Fruit fly (Drosophila melanogaster): ENCODE measurements around the gene pip.

pip gene

DNA sequence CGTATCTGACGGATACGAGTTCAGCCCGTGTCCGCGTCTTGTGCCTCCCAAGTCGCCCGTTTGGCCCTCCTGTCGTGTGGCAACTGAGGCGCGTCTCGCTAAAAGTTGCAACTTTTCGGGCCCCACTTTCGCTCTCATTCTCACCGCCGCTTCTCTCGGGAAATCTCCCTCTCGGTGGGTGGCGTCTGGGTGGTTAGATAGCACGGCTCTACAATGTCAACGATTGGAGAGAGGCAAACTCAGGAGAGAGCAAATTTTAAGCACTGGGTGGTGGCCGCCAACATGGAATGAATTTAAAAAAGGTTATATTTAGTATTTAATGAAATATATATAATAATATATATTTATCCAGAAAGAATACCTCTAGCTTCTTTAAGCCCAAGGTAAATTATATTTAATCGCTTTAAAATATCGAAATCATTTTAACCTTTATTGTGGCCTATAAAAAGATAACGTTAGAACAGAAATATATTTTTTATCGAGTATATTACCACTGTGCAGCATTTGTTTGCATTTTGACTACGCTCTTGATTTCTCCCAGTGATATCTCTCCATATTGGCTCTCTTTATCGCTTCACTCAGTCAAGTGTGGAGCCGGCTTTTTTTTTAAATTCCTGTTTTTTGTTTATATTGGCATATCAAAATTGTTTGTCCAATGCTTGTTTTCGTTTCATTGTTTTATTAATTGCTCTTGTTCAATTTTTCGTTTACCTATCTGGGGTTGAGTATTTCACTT lies 44.8 kb downstream of the pip start, which contains the start of gene Gbs-76A (continued):
- peak; percentile 26 for TF ChIP-seq CG17802 (tag; optimal IDR thresholded peaks at IDR 0.05)
- no peak for TF ChIP-seq ac (GFP tag; optimal IDR thresholded peaks at IDR 0.05)
- peak; percentile 34 for TF ChIP-seq YL-1 (GFP tag; optimal IDR thresholded peaks at IDR 0.05)
- peak; percentile 18 for TF ChIP-seq schlank (tag; optimal IDR thresholded peaks at IDR 0.05)
- no peak for TF ChIP-seq Mad (GFP tag; optimal IDR thresholded peaks at IDR 0.05)
- no peak for TF ChIP-seq Pdp1 (GFP tag; optimal IDR thresholded peaks at IDR 0.05)
- TF ChIP-seq Bteb2 (GFP tag; optimal IDR thresholded peaks at IDR 0.05): peak; percentile 0
- TF ChIP-seq stwl (tag; optimal IDR thresholded peaks at IDR 0.05): no peak
- TF ChIP-seq lbe (GFP tag; optimal IDR thresholded peaks at IDR 0.05): peak; percentile 73
- no peak for TF ChIP-seq Gug (GFP tag; IDR thresholded peaks at IDR 0.05)
- TF ChIP-seq ato (GFP tag; IDR thresholded peaks at IDR 0.05; ENCODE audit: partially characterized antibody): no peak
- peak; percentile 84 for TF ChIP-seq CG2712 (tag; optimal IDR thresholded peaks at IDR 0.05)
- peak; percentile 32 for TF ChIP-seq nau (GFP tag; optimal IDR thresholded peaks at IDR 0.05)
- TF ChIP-seq hb (GFP tag; IDR thresholded peaks at IDR 0.05; ENCODE audit: partially characterized antibody): 0 out of 3 replicates have a peak, but pooled peaks have one; percentile 25
- peak; percentile 90 for TF ChIP-seq CG7556 (GFP tag; optimal IDR thresholded peaks at IDR 0.05)
- TF ChIP-seq ERR (GFP tag; optimal IDR thresholded peaks at IDR 0.05): no peak
- TF ChIP-seq CG13775 (GFP tag; optimal IDR thresholded peaks at IDR 0.05): peak; percentile 76
- peak; percentile 71 for TF ChIP-seq gsb-n (tag; optimal IDR thresholded peaks at IDR 0.05)
- TF ChIP-seq CG12236 (GFP tag; optimal IDR thresholded peaks at IDR 0.05): no peak
- no peak for TF ChIP-seq CG43689 (GFP tag; IDR thresholded peaks at IDR 0.05)
- peak; percentile 65 for TF ChIP-seq ewg (GFP tag; optimal IDR thresholded peaks at IDR 0.05)
- peak in 1 of 3 experiments; percentile 64 for TF ChIP-seq lola (GFP tag; optimal IDR thresholded peaks at IDR 0.05)
- TF ChIP-seq Doc2 (GFP tag; IDR thresholded peaks at IDR 0.05): no peak
- no peak for TF ChIP-seq CG7745 (tag; optimal IDR thresholded peaks at IDR 0.05)
- peak; percentile 29 for TF ChIP-seq CG12744 (GFP tag; optimal IDR thresholded peaks at IDR 0.05)
- TF ChIP-seq CG9437 (GFP tag; optimal IDR thresholded peaks at IDR 0.05): peak; percentile 79
- peak; percentile 89 for TF ChIP-seq sens (GFP tag)
- TF ChIP-seq CG18619 (GFP tag; optimal IDR thresholded peaks at IDR 0.05): peak; percentile 85
- peak; percentile 42; the same call in 1 of the 3 replicates for TF ChIP-seq knrl (GFP tag; IDR thresholded peaks at IDR 0.05; ENCODE audit: partially characterized antibody)
- no peak for TF ChIP-seq her (GFP tag; optimal IDR thresholded peaks at IDR 0.05)
- TF ChIP-seq CG3838 (GFP tag; optimal IDR thresholded peaks at IDR 0.05): no peak
- no peak for TF ChIP-seq CG31388 (GFP tag; optimal IDR thresholded peaks at IDR 0.05)
- no peak; the same call in 2 of the 3 replicates for TF ChIP-seq jigr1 (GFP tag; IDR thresholded peaks at IDR 0.05)
- peak; percentile 54; the same call in 2 of the 3 replicates for TF ChIP-seq H15 (GFP tag; IDR thresholded peaks at IDR 0.05)
- TF ChIP-seq Awh (GFP tag; IDR thresholded peaks at IDR 0.05): no peak
- TF ChIP-seq hkb (optimal IDR thresholded peaks at IDR 0.05): no peak
- TF ChIP-seq hkb (GFP tag; IDR thresholded peaks at IDR 0.05): peak; percentile 76
- TF ChIP-seq toy (GFP tag; IDR thresholded peaks at IDR 0.05): peak; percentile 24; the same call in 1 of the 2 replicates
- peak; percentile 90 for TF ChIP-seq unpg (GFP tag; optimal IDR thresholded peaks at IDR 0.05)
- no peak for TF ChIP-seq bigmax (GFP tag; optimal IDR thresholded peaks at IDR 0.05)
- TF ChIP-seq zf30C (GFP tag; optimal IDR thresholded peaks at IDR 0.05): peak; percentile 75
- no peak for TF ChIP-seq CG17912 (GFP tag; optimal IDR thresholded peaks at IDR 0.05)
- TF ChIP-seq Fer3 (tag; optimal IDR thresholded peaks at IDR 0.05): peak; percentile 85
- no peak for TF ChIP-seq CG11696 (GFP tag; IDR thresholded peaks at IDR 0.05)
- TF ChIP-seq seq (GFP tag; IDR thresholded peaks at IDR 0.05): peak; percentile 76
- peak; percentile 53; the same call in 1 of the 4 replicates for TF ChIP-seq Dll (GFP tag; IDR thresholded peaks at IDR 0.05; ENCODE audit: partially characterized antibody)
- peak; percentile 73 for TF ChIP-seq zen (tag; optimal IDR thresholded peaks at IDR 0.05)
- peak; percentile 67; the same call in 1 of the 2 replicates for TF ChIP-seq E2f2 (GFP tag; IDR thresholded peaks at IDR 0.05)
- peak; percentile 89 for TF ChIP-seq CG12391 (tag; optimal IDR thresholded peaks at IDR 0.05)
